Fruit fly (Drosophila melanogaster) whole organism, embryonic: ENCODE data around the gene Zip88E.

Source experiments
- CG5180 ChIP-seq: fragments of 200-800 bp; sonication (Bioruptor generic); optimal IDR thresholded peaks from 3 replicates; lab custom pipeline; 2017; ENCODE audit warnings: missing biosample characterization, missing genetic modification characterization, mild to moderate bottlenecking, moderate library complexity, missing genetic modification reagents
- Nf-YA ChIP-seq: fragments of 200-800 bp; sonication (Bioruptor generic); IDR thresholded peaks from 2 replicates; pipeline ENCODE4 v1.3.6; 2022; ENCODE audit warnings: missing biosample characterization, missing genetic modification characterization
- bsh ChIP-seq, 2 experiments: fragments of 200-800 bp; sonication (Bioruptor generic); optimal IDR thresholded peaks; 2 replicates each; lab custom pipeline; 2017 to 2018; ENCODE audit warnings: mild to moderate bottlenecking in 2 of 2, missing biosample characterization in 2 of 2, missing genetic modification characterization in 2 of 2, moderate library complexity in 1 of 2
- gsb-n ChIP-seq: fragments of 200-800 bp; sonication (Bioruptor generic); optimal IDR thresholded peaks from 3 replicates; lab custom pipeline; 2018; ENCODE audit warnings: missing biosample characterization, mild to moderate bottlenecking, missing genetic modification characterization
- kni ChIP-seq: fragments of 200-800 bp; sonication (Bioruptor generic); optimal IDR thresholded peaks from 3 replicates; lab custom pipeline; 2017; ENCODE audit warnings: mild to moderate bottlenecking, missing biosample characterization, missing genetic modification reagents, missing genetic modification characterization
- ttk ChIP-seq: fragments of 200-800 bp; sonication (Bioruptor generic); IDR thresholded peaks from 2 replicates; pipeline ENCODE4 v2.1.2; 2022; ENCODE audit warnings: missing biosample characterization, missing genetic modification characterization
- usp ChIP-seq: fragments of >200 bp; optimal IDR thresholded peaks from 2 replicates; lab custom pipeline; 2017; ENCODE audit warnings: missing biosample characterization, missing genetic modification characterization
- vvl ChIP-seq: fragments of 200-800 bp; sonication (Bioruptor generic); IDR thresholded peaks from 2 replicates; pipeline ENCODE4 v1.3.6; 2022; ENCODE audit warnings: missing biosample characterization, missing genetic modification characterization
- zfh1 ChIP-seq: fragments of 200-800 bp; sonication (Bioruptor generic); IDR thresholded peaks from 3 replicates; pipeline ENCODE4 v1.3.6; 2022; ENCODE audit warnings: missing biosample characterization, missing genetic modification characterization

DNA sequence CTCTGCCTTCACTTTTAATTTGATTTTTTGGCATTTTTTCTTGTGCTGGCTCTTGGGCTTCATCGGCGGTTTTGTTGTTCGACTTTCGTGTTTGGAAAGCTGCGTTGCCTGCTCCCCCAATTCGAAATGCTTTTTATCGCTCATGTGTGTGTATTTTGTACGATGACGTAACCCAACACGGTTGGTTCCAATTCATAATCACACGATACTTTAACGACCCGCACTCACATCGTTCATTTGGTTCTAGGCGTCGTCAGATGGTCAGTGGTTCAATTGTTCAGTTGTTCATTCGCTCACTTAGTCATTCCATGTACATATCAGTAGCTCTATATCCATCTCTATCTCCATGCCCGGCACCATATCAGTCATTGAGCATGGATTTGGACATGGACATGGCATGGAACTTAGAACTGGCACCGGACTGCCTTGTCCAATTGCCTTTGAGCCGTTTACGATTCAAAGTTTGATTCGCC, 25.5 kb downstream of the Zip88E start:
- no peak for TF ChIP-seq kni (GFP tag; lab: Kevin White, UChicago)
- TF ChIP-seq gsb-n (tag; lab: Kevin White, UChicago) = no peak
- no peak for TF ChIP-seq Nf-YA (GFP tag; lab: Robert Waterston, UW)
- no peak for TF ChIP-seq CG5180
- no peak for TF ChIP-seq usp (GFP tag; lab: Kevin White, UChicago)
- no peak for TF ChIP-seq ttk
- TF ChIP-seq vvl (GFP tag; lab: Robert Waterston, UW) = no peak
- no peak for TF ChIP-seq bsh (GFP tag; optimal IDR thresholded peaks at IDR 0.05; lab: Kevin White, UChicago)
- TF ChIP-seq zfh1 = no peak
